Worm (Caenorhabditis elegans): ENCODE measurements around the gene mrpl-36.

- TF ChIP-seq mep-1 (tag; optimal IDR thresholded peaks at IDR 0.05), result no peak
- TF ChIP-seq unc-39 (tag; optimal IDR thresholded peaks at IDR 0.05), result no peak
- no peak for TF ChIP-seq zip-8 (tag; optimal IDR thresholded peaks at IDR 0.05)
- TF ChIP-seq ztf-11 (tag; optimal IDR thresholded peaks at IDR 0.05), result no peak
- no peak for TF ChIP-seq snpc-4 (tag; optimal IDR thresholded peaks at IDR 0.05)
- TF ChIP-seq nhr-12 (tag; optimal IDR thresholded peaks at IDR 0.05), result no peak
- no peak for TF ChIP-seq sptf-1 (tag; optimal IDR thresholded peaks at IDR 0.05)
- no peak for TF ChIP-seq M03D4.4 (tag; optimal IDR thresholded peaks at IDR 0.05)
- TF ChIP-seq lin-13 (tag; optimal IDR thresholded peaks at IDR 0.05), result no peak
- TF ChIP-seq elt-3 (tag; optimal IDR thresholded peaks at IDR 0.05), result no peak
- TF ChIP-seq unc-120 (tag; optimal IDR thresholded peaks at IDR 0.05; ENCODE audit: poor library complexity, severe bottlenecking), result no peak
- no peak for TF ChIP-seq pha-4 (tag; optimal IDR thresholded peaks at IDR 0.05)
- TF ChIP-seq elt-1 (tag; optimal IDR thresholded peaks at IDR 0.05; ENCODE audit: borderline replicate concordance, insufficient read depth), result no peak
- TF ChIP-seq mab-5 (tag; optimal IDR thresholded peaks at IDR 0.05), result no peak
Measured at ce11 chrIII:9804997-9805610, 42.8 kb downstream of the mrpl-36 start, which contains the start of gene riok-3.

Data from whole organism, mixed stage, embryonic.